Fruit fly (Drosophila melanogaster): ENCODE results near the gene Mhcl.

Gene Mhcl

dm6 chr3R:16042900-16043548 is 55.5 kb downstream of the Mhcl start, which contains the start of gene Jhbp4 (continued):
- TF ChIP-seq net (GFP tag; optimal IDR thresholded peaks at IDR 0.05) (peak; percentile 25), Eip93F (GFP tag; optimal IDR thresholded peaks at IDR 0.05) (no peak), CG6792 (GFP tag; optimal IDR thresholded peaks at IDR 0.05) (peak; percentile 11), CG6808 (GFP tag; optimal IDR thresholded peaks at IDR 0.05) (peak; percentile 24), achi (GFP tag; optimal IDR thresholded peaks at IDR 0.05) (peak; percentile 46), eg (GFP tag; IDR thresholded peaks at IDR 0.05) (no peak), Sox15 (GFP tag; optimal IDR thresholded peaks at IDR 0.05) (no peak), CG8119 (GFP tag; IDR thresholded peaks at IDR 0.05) (no peak), Lpt (GFP tag; optimal IDR thresholded peaks at IDR 0.05) (peak; percentile 1), CG32006 (GFP tag; optimal IDR thresholded peaks at IDR 0.05) (peak; percentile 44), acj6 (GFP tag; optimal IDR thresholded peaks at IDR 0.05) (peak; percentile 29), topi (GFP tag; optimal IDR thresholded peaks at IDR 0.05) (no peak), dsx (GFP tag; optimal IDR thresholded peaks at IDR 0.05; ENCODE audit: poor library complexity, severe bottlenecking) (no peak), CG6276 (GFP tag; optimal IDR thresholded peaks at IDR 0.05) (peak; percentile 45), Met (GFP tag; optimal IDR thresholded peaks at IDR 0.05) (peak; percentile 27), CG31627 (GFP tag; optimal IDR thresholded peaks at IDR 0.05) (no peak), cyc (GFP tag; optimal IDR thresholded peaks at IDR 0.05) (no peak), esn (GFP tag; optimal IDR thresholded peaks at IDR 0.05) (peak; percentile 2), CG1621 (tag; optimal IDR thresholded peaks at IDR 0.05) (no peak)

- peak in 1 of 2 experiments; percentile 20 for TF ChIP-seq salr (GFP tag; optimal IDR thresholded peaks at IDR 0.05)
- TF ChIP-seq Sox15 (GFP tag; optimal IDR thresholded peaks at IDR 0.05), result no peak
- peak; percentile 12 for TF ChIP-seq CG1621 (tag; optimal IDR thresholded peaks at IDR 0.05)
- no peak for TF ChIP-seq vri (GFP tag; optimal IDR thresholded peaks at IDR 0.05)
- no peak for TF ChIP-seq Smox (GFP tag; optimal IDR thresholded peaks at IDR 0.05)
- peak; percentile 48 for TF ChIP-seq CG15336 (GFP tag; IDR thresholded peaks at IDR 0.05)
- TF ChIP-seq acj6 (GFP tag; optimal IDR thresholded peaks at IDR 0.05), result peak; percentile 47
- no peak for TF ChIP-seq fd59A (GFP tag; optimal IDR thresholded peaks at IDR 0.05)
- TF ChIP-seq CG6808 (GFP tag; optimal IDR thresholded peaks at IDR 0.05), result no peak
- peak in 1 of 2 experiments; percentile 92 for TF ChIP-seq ss (GFP tag; optimal IDR thresholded peaks at IDR 0.05)
- TF ChIP-seq dac (GFP tag; optimal IDR thresholded peaks at IDR 0.05), result no peak
- TF ChIP-seq CG6792 (GFP tag; optimal IDR thresholded peaks at IDR 0.05), result peak; percentile 26
- peak; percentile 12 for TF ChIP-seq Met (GFP tag; optimal IDR thresholded peaks at IDR 0.05)
- no peak for TF ChIP-seq Hr39 (GFP tag; optimal IDR thresholded peaks at IDR 0.05)
- no peak for TF ChIP-seq Hr38 (GFP tag; optimal IDR thresholded peaks at IDR 0.05)
- TF ChIP-seq CG9139 (GFP tag; optimal IDR thresholded peaks at IDR 0.05), result no peak
- TF ChIP-seq CG10669 (GFP tag; optimal IDR thresholded peaks at IDR 0.05), result no peak
- no peak for TF ChIP-seq svp (GFP tag)
- no peak for TF ChIP-seq dsx (GFP tag; optimal IDR thresholded peaks at IDR 0.05; ENCODE audit: poor library complexity, severe bottlenecking)
- TF ChIP-seq Eip75B (GFP tag; optimal IDR thresholded peaks at IDR 0.05), result no peak
- TF ChIP-seq eg (GFP tag; IDR thresholded peaks at IDR 0.05), result peak; percentile 71; the same call in 2 of the 3 replicates
- TF ChIP-seq CG31627 (GFP tag; optimal IDR thresholded peaks at IDR 0.05), result no peak
- no peak for TF ChIP-seq CG11762 (GFP tag; optimal IDR thresholded peaks at IDR 0.05; ENCODE audit: insufficient read depth)
- TF ChIP-seq Sox102F (GFP tag; optimal IDR thresholded peaks at IDR 0.05), result peak; percentile 22
- peak; percentile 30 for TF ChIP-seq esn (GFP tag; optimal IDR thresholded peaks at IDR 0.05)
- TF ChIP-seq CG3919 (GFP tag; optimal IDR thresholded peaks at IDR 0.05), result peak; percentile 55
- TF ChIP-seq CG3032 (tag; optimal IDR thresholded peaks at IDR 0.05), result no peak
- 0 out of 3 replicates have a peak, but pooled peaks have one; percentile 33 for TF ChIP-seq CG8119 (GFP tag; IDR thresholded peaks at IDR 0.05)
- TF ChIP-seq Lpt (GFP tag; optimal IDR thresholded peaks at IDR 0.05), result peak; percentile 39
- no peak for TF ChIP-seq Blimp-1 (GFP tag; optimal IDR thresholded peaks at IDR 0.05)
- 0 out of 2 replicates have a peak, but pooled peaks have one; percentile 23 for TF ChIP-seq CG11294 (GFP tag; IDR thresholded peaks at IDR 0.05)
- TF ChIP-seq CG6854 (GFP tag; optimal IDR thresholded peaks at IDR 0.05), result peak; percentile 28
- TF ChIP-seq Sox14 (GFP tag; optimal IDR thresholded peaks at IDR 0.05), result no peak
- no peak for TF ChIP-seq CG11902 (GFP tag; optimal IDR thresholded peaks at IDR 0.05)
- no peak for TF ChIP-seq CG4318 (GFP tag; optimal IDR thresholded peaks at IDR 0.05)
- no peak for TF ChIP-seq net (GFP tag; optimal IDR thresholded peaks at IDR 0.05)
- TF ChIP-seq Eip78C (GFP tag), result peak; percentile 83
- TF ChIP-seq topi (GFP tag; optimal IDR thresholded peaks at IDR 0.05), result no peak
- TF ChIP-seq Ets21C (GFP tag; optimal IDR thresholded peaks at IDR 0.05), result no peak
- peak; percentile 56 for TF ChIP-seq Hr4 (GFP tag; optimal IDR thresholded peaks at IDR 0.05)
These were observed 56.2 kb downstream of the Mhcl start for dm6 chr3R:16042137-16042899.
